Worm (Caenorhabditis elegans): Measurements from ENCODE around the gene nspa-9.

DNA sequence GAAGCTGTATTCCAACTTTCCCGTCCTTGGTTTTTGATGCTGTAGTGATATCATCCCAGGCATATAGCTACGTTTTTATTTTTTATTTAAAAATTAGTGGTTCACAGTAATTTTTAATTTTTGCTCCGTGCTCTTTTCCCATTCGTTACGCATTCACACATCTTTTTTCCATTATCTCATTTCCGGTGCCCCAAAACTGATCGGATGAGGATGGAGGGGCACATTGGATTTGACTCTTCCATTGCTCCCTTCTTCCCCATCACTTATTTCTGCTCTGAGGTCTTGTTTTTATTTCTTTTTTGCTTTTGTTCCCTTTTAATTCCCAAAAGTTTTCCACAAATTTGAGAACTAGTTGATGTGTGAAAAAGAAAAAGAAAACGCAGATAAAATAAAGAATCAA, 14.3 kb downstream of the nspa-9 start:
- TF ChIP-seq flt-1 (GFP tag; IDR thresholded peaks at IDR 0.05): no peak
- no peak for TF ChIP-seq aly-1 (tag; optimal IDR thresholded peaks at IDR 0.05)
- TF ChIP-seq tra-4 (tag; optimal IDR thresholded peaks at IDR 0.05): no peak
- no peak for TF ChIP-seq hnd-1 (tag; optimal IDR thresholded peaks at IDR 0.05)
- no peak for TF ChIP-seq ceh-36 (tag; optimal IDR thresholded peaks at IDR 0.05)
- no peak for TF ChIP-seq F13C5.2 (tag; optimal IDR thresholded peaks at IDR 0.05)
- TF ChIP-seq hmg-4 (GFP tag; optimal IDR thresholded peaks at IDR 0.05): no peak
- TF ChIP-seq ama-1 (optimal IDR thresholded peaks at IDR 0.05): no peak
- TF ChIP-seq ets-7 (tag; optimal IDR thresholded peaks at IDR 0.05): no peak
- no peak for TF ChIP-seq scrt-1 (GFP tag; IDR thresholded peaks at IDR 0.05)
- TF ChIP-seq tbx-11 (GFP tag; IDR thresholded peaks at IDR 0.05): no peak

Measured in whole organism, early embryonic.